Worm (Caenorhabditis elegans): ENCODE data around the gene F28F8.7.

DNA sequence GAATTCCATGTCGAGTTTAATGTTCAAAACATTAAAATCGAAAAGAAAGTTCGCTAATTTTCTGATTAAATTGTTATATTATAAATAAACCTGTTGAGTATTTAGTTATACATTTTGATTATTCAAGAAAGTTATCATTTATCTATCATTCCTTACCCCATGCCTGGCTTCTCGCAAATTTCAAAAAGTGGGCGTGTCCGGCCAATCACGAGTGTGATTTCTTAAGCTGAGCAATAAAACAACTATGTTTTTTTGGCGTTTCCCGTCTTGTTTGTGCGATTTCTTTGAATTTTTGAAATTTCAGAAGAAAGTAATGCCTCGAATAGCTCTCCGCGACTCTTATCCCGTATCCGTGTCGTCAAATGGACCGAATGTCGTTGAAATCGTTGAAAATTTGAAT lies 17.8 kb downstream of the F28F8.7 start, which contains the start of gene fbxa-94:
- no peak for TF ChIP-seq ceh-82 (tag; optimal IDR thresholded peaks at IDR 0.05)
- TF ChIP-seq fos-1 (tag; optimal IDR thresholded peaks at IDR 0.05) = no peak
- TF ChIP-seq ama-1 (optimal IDR thresholded peaks at IDR 0.05) = no peak
- no peak for TF ChIP-seq nhr-11 (tag; optimal IDR thresholded peaks at IDR 0.05)
- TF ChIP-seq nhr-237 (tag; optimal IDR thresholded peaks at IDR 0.05) = no peak
- no peak for TF ChIP-seq lin-11 (tag; optimal IDR thresholded peaks at IDR 0.05)
- no peak for TF ChIP-seq elt-3 (tag; optimal IDR thresholded peaks at IDR 0.05)
- no peak for TF ChIP-seq elt-1 (tag; optimal IDR thresholded peaks at IDR 0.05)
- TF ChIP-seq ztf-11 (tag; optimal IDR thresholded peaks at IDR 0.05) = no peak
- no peak for TF ChIP-seq lin-39 (tag; optimal IDR thresholded peaks at IDR 0.05)

Data from whole organism, L2 larva.